Fruit fly (Drosophila melanogaster) whole organism, adult: Measurements from ENCODE around the gene Tollo.

Experiments
- CG11617 ChIP-seq: fragments of 200-800 bp; sonication (Bioruptor generic); optimal IDR thresholded peaks from 2 replicates; lab custom pipeline; 2017; ENCODE audit warnings: mild to moderate bottlenecking, missing biosample characterization, missing genetic modification reagents, missing genetic modification characterization
- CG12768 ChIP-seq: fragments of 200-800 bp; sonication (Bioruptor generic); optimal IDR thresholded peaks from 2 replicates; lab custom pipeline; 2017; ENCODE audit warnings: missing biosample characterization, missing genetic modification characterization, mild to moderate bottlenecking, moderate library complexity, missing genetic modification reagents
- CG14711 ChIP-seq: fragments of 200-800 bp; sonication (Bioruptor generic); optimal IDR thresholded peaks from 2 replicates; lab custom pipeline; 2018; ENCODE audit warnings: missing biosample characterization, mild to moderate bottlenecking, missing genetic modification characterization, moderate library complexity
- CG1620 ChIP-seq: fragments of 200-800 bp; sonication (Bioruptor generic); optimal IDR thresholded peaks from 2 replicates; lab custom pipeline; 2016; ENCODE audit warnings: missing biosample characterization, missing genetic modification characterization
- CG33017 ChIP-seq: fragments of 200-800 bp; sonication (Bioruptor generic); optimal IDR thresholded peaks from 2 replicates; lab custom pipeline; 2018; ENCODE audit warnings: missing biosample characterization, mild to moderate bottlenecking, missing genetic modification characterization, moderate library complexity
- CG5204 ChIP-seq: fragments of 200-800 bp; sonication (Bioruptor generic); optimal IDR thresholded peaks from 2 replicates; lab custom pipeline; 2016; ENCODE audit warnings: missing biosample characterization, missing genetic modification characterization
- CG7045 ChIP-seq: fragments of 200-800 bp; sonication (Bioruptor generic); optimal IDR thresholded peaks from 2 replicates; lab custom pipeline; 2017; ENCODE audit warnings: missing biosample characterization, mild to moderate bottlenecking, missing genetic modification characterization
- CG7101 ChIP-seq: fragments of 200-800 bp; sonication (Bioruptor generic); optimal IDR thresholded peaks from 2 replicates; lab custom pipeline; 2018; ENCODE audit warnings: missing biosample characterization, mild to moderate bottlenecking, missing genetic modification characterization, moderate library complexity
- Clk ChIP-seq: fragments of 200-800 bp; sonication (Bioruptor generic); optimal IDR thresholded peaks from 2 replicates; lab custom pipeline; 2017; ENCODE audit warnings: missing biosample characterization, missing genetic modification characterization
- Crg-1 ChIP-seq: fragments of 200-800 bp; sonication (Bioruptor generic); optimal IDR thresholded peaks from 2 replicates; lab custom pipeline; 2016; ENCODE audit warnings: missing biosample characterization, missing genetic modification characterization
- Hr96 ChIP-seq: fragments of 200-800 bp; sonication (Bioruptor generic); optimal IDR thresholded peaks from 2 replicates; lab custom pipeline; 2016; ENCODE audit warnings: missing biosample characterization, missing genetic modification characterization
- Mnt ChIP-seq: fragments of 200-800 bp; sonication (Bioruptor generic); optimal IDR thresholded peaks from 2 replicates; lab custom pipeline; 2016; ENCODE audit warnings: missing biosample characterization, mild to moderate bottlenecking, missing genetic modification characterization
- bab1 ChIP-seq: fragments of 200-800 bp; sonication (Bioruptor generic); optimal IDR thresholded peaks from 3 replicates; lab custom pipeline; 2019; ENCODE audit warnings: missing biosample characterization, mild to moderate bottlenecking, missing genetic modification characterization, moderate library complexity
- cic ChIP-seq: fragments of 200-800 bp; sonication (Bioruptor generic); optimal IDR thresholded peaks from 2 replicates; lab custom pipeline; 2017; ENCODE audit warnings: missing biosample characterization, mild to moderate bottlenecking, missing genetic modification characterization, moderate library complexity
- cnc ChIP-seq, 2 experiments: fragments of >200 bp; optimal IDR thresholded peaks; 2 replicates each; lab custom pipeline; 2017
- kay ChIP-seq: fragments of 200-800 bp; sonication (Bioruptor generic); peaks from one replicate; lab custom pipeline; 2016; ENCODE audit warnings: missing biosample characterization, missing genetic modification characterization, borderline replicate concordance
- ovo ChIP-seq: fragments of 200-800 bp; sonication (Bioruptor generic); optimal IDR thresholded peaks from 2 replicates; lab custom pipeline; 2016; ENCODE audit warnings: missing biosample characterization, missing genetic modification characterization
- pad ChIP-seq: fragments of 200-800 bp; sonication (Bioruptor generic); optimal IDR thresholded peaks from 3 replicates; lab custom pipeline; 2017; ENCODE audit warnings: missing biosample characterization, missing genetic modification characterization, mild to moderate bottlenecking, moderate library complexity, missing genetic modification reagents
- tj ChIP-seq: fragments of 200-800 bp; sonication (Bioruptor generic); optimal IDR thresholded peaks from 3 replicates; lab custom pipeline; 2017; ENCODE audit warnings: missing biosample characterization, mild to moderate bottlenecking, missing genetic modification characterization, moderate library complexity
- toe ChIP-seq: fragments of 200-800 bp; sonication (Bioruptor generic); optimal IDR thresholded peaks from 2 replicates; lab custom pipeline; 2016; ENCODE audit warnings: missing biosample characterization, missing genetic modification characterization

Tollo gene

DNA sequence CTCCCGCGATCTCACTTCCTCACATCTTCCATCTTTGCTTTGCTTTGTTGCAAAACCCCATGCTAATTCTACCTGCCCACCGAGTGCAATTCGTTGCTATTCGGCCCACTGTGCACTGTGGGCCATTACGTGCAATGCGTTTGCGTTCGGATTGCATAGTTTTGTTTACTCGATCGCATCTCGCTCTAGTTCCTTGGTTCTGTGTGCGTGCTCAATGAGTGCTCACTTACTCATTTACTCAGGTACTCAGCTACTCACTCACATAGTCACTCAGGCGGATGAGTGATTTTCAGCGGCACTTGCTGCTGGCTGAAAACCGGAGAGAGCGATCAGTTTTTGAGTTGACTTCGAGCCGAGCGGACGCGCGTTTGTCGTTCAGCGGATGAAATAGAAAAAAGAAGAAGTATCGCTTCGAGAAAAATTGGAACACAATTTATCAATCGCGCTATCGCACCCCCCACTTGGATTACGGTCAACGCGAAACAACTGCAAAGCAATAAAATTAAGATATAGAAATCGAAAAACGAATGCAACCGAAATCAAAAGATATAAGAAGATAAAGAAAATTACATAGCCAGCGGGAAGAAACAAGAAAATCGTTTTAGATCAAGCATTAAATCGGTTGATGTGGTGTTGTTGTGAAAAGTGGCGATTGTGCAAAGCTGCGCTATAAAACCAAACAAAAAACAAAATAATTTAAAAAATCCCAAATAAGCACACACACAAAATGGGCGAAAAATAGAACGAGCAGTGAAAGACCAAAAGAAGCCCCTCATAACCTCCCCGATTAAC lies at the start of gene Tollo:
Gene Tollo, plus strand, starts transcription at position 331 of the 792 bp plus-strand sequence.
- TF ChIP-seq tj (GFP tag; lab: Kevin White, UChicago) (peak; percentile 68), Mnt (GFP tag; lab: Kevin White, UChicago) (no peak), toe (peak; percentile 13), Hr96 (GFP tag; lab: Kevin White, UChicago) (peak; percentile 43), bab1 (peak; percentile 12), kay (GFP tag; lab: Kevin White, UChicago) (no peak)

dm6 chr3L:15187782-15188181 lies 47.6 kb upstream of the Tollo start:
- no peak for TF ChIP-seq toe
- peak; percentile 11 for TF ChIP-seq kay (GFP tag; lab: Kevin White, UChicago)
- TF ChIP-seq Mnt (GFP tag; lab: Kevin White, UChicago), result no peak

dm6 chr3L:15188735-15189134 lies 46.7 kb upstream of the Tollo start:
- TF ChIP-seq cic (GFP tag; lab: Kevin White, UChicago), result no peak
- no peak for TF ChIP-seq Clk (GFP tag; lab: Kevin White, UChicago)
- no peak for TF ChIP-seq CG33017 (tag; lab: Kevin White, UChicago)
- no peak for TF ChIP-seq CG1620 (GFP tag; lab: Kevin White, UChicago)
- TF ChIP-seq Crg-1 (GFP tag; lab: Kevin White, UChicago), result no peak
- no peak for TF ChIP-seq Hr96 (GFP tag; lab: Kevin White, UChicago)
- TF ChIP-seq CG7045 (GFP tag; lab: Kevin White, UChicago), result no peak
- TF ChIP-seq ovo (GFP tag; lab: Kevin White, UChicago), result no peak
- no peak for TF ChIP-seq bab1
- no peak for TF ChIP-seq cnc (optimal IDR thresholded peaks at IDR 0.05; lab: Kevin White, UChicago)
- no peak for TF ChIP-seq toe
- no peak for TF ChIP-seq tj (GFP tag; lab: Kevin White, UChicago)
- TF ChIP-seq CG7101 (tag; lab: Kevin White, UChicago), result no peak
- TF ChIP-seq CG14711 (tag; lab: Kevin White, UChicago), result no peak
- no peak for TF ChIP-seq kay (GFP tag; lab: Kevin White, UChicago)
- no peak for TF ChIP-seq Mnt (GFP tag; lab: Kevin White, UChicago)

- TF ChIP-seq CG11617 (no peak), bab1 (no peak), CG7101 (tag; lab: Kevin White, UChicago) (no peak), Mnt (GFP tag; lab: Kevin White, UChicago) (no peak), cic (GFP tag; lab: Kevin White, UChicago) (no peak), pad (GFP tag; lab: Kevin White, UChicago) (no peak), CG1620 (GFP tag; lab: Kevin White, UChicago) (no peak), CG5204 (GFP tag; lab: Kevin White, UChicago) (no peak), ovo (GFP tag; lab: Kevin White, UChicago) (no peak), cnc (optimal IDR thresholded peaks at IDR 0.05; lab: Kevin White, UChicago) (no peak), kay (GFP tag; lab: Kevin White, UChicago) (no peak), CG7045 (GFP tag; lab: Kevin White, UChicago) (no peak), Clk (GFP tag; lab: Kevin White, UChicago) (no peak), CG14711 (tag; lab: Kevin White, UChicago) (no peak), Crg-1 (GFP tag; lab: Kevin White, UChicago) (no peak), toe (no peak)
These were observed 45.7 kb upstream of the Tollo start for dm6 chr3L:15189707-15190106.

dm6 chr3L:15192172-15192571 lies 43.2 kb upstream of the Tollo start:
- TF ChIP-seq CG7101 (tag; lab: Kevin White, UChicago), result no peak
- TF ChIP-seq bab1, result no peak
- TF ChIP-seq CG11617, result no peak
- no peak for TF ChIP-seq CG14711 (tag; lab: Kevin White, UChicago)
- TF ChIP-seq ovo (GFP tag; lab: Kevin White, UChicago), result no peak
- TF ChIP-seq toe, result no peak
- TF ChIP-seq CG12768 (GFP tag; lab: Kevin White, UChicago), result no peak
- no peak for TF ChIP-seq Mnt (GFP tag; lab: Kevin White, UChicago)
- no peak for TF ChIP-seq CG1620 (GFP tag; lab: Kevin White, UChicago)
- no peak for TF ChIP-seq pad (GFP tag; lab: Kevin White, UChicago)
- TF ChIP-seq Crg-1 (GFP tag; lab: Kevin White, UChicago), result no peak
- no peak for TF ChIP-seq kay (GFP tag; lab: Kevin White, UChicago)
- no peak for TF ChIP-seq cic (GFP tag; lab: Kevin White, UChicago)
- TF ChIP-seq tj (GFP tag; lab: Kevin White, UChicago), result no peak

DNA sequence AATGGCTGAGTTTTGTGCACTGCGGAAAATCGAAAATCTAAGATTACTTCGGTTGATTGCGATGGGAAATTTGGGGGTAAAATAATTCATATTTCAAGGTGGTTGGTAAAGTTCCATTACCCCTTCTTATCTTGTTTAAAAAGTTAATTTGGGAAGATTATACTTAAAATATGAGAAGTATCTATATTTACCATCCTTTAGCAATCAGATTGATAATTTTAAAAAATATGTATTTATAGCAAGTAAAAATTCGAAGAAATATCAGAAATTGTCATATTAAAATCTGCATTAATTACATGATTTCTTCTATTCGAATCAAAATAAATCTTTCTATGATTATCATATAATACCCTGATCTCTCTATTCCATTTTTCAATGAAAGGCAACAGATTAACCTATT lies 39.9 kb upstream of the Tollo start:
- TF ChIP-seq CG33017 (tag; lab: Kevin White, UChicago) (no peak), bab1 (no peak), CG14711 (tag; lab: Kevin White, UChicago) (no peak), cnc (optimal IDR thresholded peaks at IDR 0.05; lab: Kevin White, UChicago) (no peak), CG12768 (GFP tag; lab: Kevin White, UChicago) (no peak), CG7101 (tag; lab: Kevin White, UChicago) (no peak), kay (GFP tag; lab: Kevin White, UChicago) (no peak), CG5204 (GFP tag; lab: Kevin White, UChicago) (no peak), cic (GFP tag; lab: Kevin White, UChicago) (no peak), tj (GFP tag; lab: Kevin White, UChicago) (no peak), CG1620 (GFP tag; lab: Kevin White, UChicago) (no peak), Crg-1 (GFP tag; lab: Kevin White, UChicago) (no peak), CG7045 (GFP tag; lab: Kevin White, UChicago) (no peak), toe (no peak), CG11617 (no peak), Hr96 (GFP tag; lab: Kevin White, UChicago) (no peak), ovo (GFP tag; lab: Kevin White, UChicago) (no peak), Mnt (GFP tag; lab: Kevin White, UChicago) (no peak), Clk (GFP tag; lab: Kevin White, UChicago) (no peak), pad (GFP tag; lab: Kevin White, UChicago) (no peak)
